Worm (Caenorhabditis elegans) whole organism, late embryonic: ENCODE measurements around the gene abch-1.
A peak's percentile ranks its signal among the peaks of the same experiment; 100 is the strongest.

Experiments used
- C08G9.2 ChIP-seq: sonication (generic microtip); optimal IDR thresholded peaks from 2 replicates; lab custom pipeline; 2016; ENCODE audit warnings: mild to moderate bottlenecking, missing genetic modification characterization, moderate library complexity, missing compliant biosample characterization
- ahr-1 ChIP-seq: sonication (generic microtip); optimal IDR thresholded peaks from 2 replicates; lab custom pipeline; 2016; ENCODE audit warnings: missing genetic modification characterization, missing compliant biosample characterization
- ama-1 ChIP-seq: fragments of 150-350 bp; optimal IDR thresholded peaks from 2 replicates; lab custom pipeline; 2014
- ceh-18 ChIP-seq: sonication (generic microtip); optimal IDR thresholded peaks from 2 replicates; lab custom pipeline; 2016; ENCODE audit warnings: missing genetic modification characterization, missing compliant biosample characterization
- ceh-2 ChIP-seq: sonication (generic microtip); optimal IDR thresholded peaks from 2 replicates; lab custom pipeline; 2016; ENCODE audit warnings: missing genotype, missing genetic modification characterization, missing compliant biosample characterization
- ceh-22 ChIP-seq: sonication (generic microtip); optimal IDR thresholded peaks from 2 replicates; lab custom pipeline; 2017; ENCODE audit warnings: missing biosample characterization, missing genetic modification characterization
- ceh-31 ChIP-seq: sonication (generic microtip); optimal IDR thresholded peaks from 2 replicates; lab custom pipeline; 2016; ENCODE audit warnings: missing genetic modification characterization, missing compliant biosample characterization
- ceh-34 ChIP-seq: sonication (generic microtip); optimal IDR thresholded peaks from 2 replicates; lab custom pipeline; 2016; ENCODE audit warnings: mild to moderate bottlenecking, missing genetic modification characterization, missing compliant biosample characterization
- ceh-45 ChIP-seq: fragments of 200-800 bp; sonication (Bioruptor generic); IDR thresholded peaks from 2 replicates; pipeline ENCODE4 v1.3.6; 2022; ENCODE audit warnings: missing genetic modification reagents, missing genetic modification characterization, missing compliant biosample characterization
- ceh-48 ChIP-seq: sonication (generic microtip); optimal IDR thresholded peaks from 2 replicates; lab custom pipeline; 2016; ENCODE audit warnings: missing genetic modification characterization, inconsistent platforms, missing compliant biosample characterization
- ceh-9 ChIP-seq: sonication (generic microtip); optimal IDR thresholded peaks from 2 replicates; lab custom pipeline; 2016; ENCODE audit warnings: mild to moderate bottlenecking, missing genetic modification characterization, inconsistent platforms, missing compliant biosample characterization
- che-1 ChIP-seq: sonication (generic microtip); optimal IDR thresholded peaks from 2 replicates; lab custom pipeline; 2016; ENCODE audit warnings: mild to moderate bottlenecking, missing genetic modification characterization, missing compliant biosample characterization
- dve-1 ChIP-seq: sonication (generic microtip); optimal IDR thresholded peaks from 2 replicates; lab custom pipeline; 2017; ENCODE audit warnings: antibody characterized with exemption, mild to moderate bottlenecking, missing genetic modification characterization, missing compliant biosample characterization
- fax-1 ChIP-seq: sonication (generic microtip); optimal IDR thresholded peaks from 2 replicates; lab custom pipeline; 2016; ENCODE audit warnings: missing genotype, missing genetic modification characterization, missing compliant biosample characterization
- fkh-10 ChIP-seq: fragments of 150-350 bp; optimal IDR thresholded peaks from 2 replicates; lab custom pipeline; 2014; ENCODE audit warnings: missing biosample characterization, missing genetic modification reagents, missing genetic modification characterization
- hlh-6 ChIP-seq: sonication (generic microtip); optimal IDR thresholded peaks from 2 replicates; lab custom pipeline; 2016; ENCODE audit warnings: missing genotype, missing genetic modification characterization, missing compliant biosample characterization
- hlh-8 ChIP-seq: sonication (generic microtip); optimal IDR thresholded peaks from 2 replicates; lab custom pipeline; 2016; ENCODE audit warnings: missing genotype, missing genetic modification characterization, missing compliant biosample characterization
- lin-11 ChIP-seq: fragments of 200-800 bp; sonication (Bioruptor generic); optimal IDR thresholded peaks from 2 replicates; lab custom pipeline; 2018; ENCODE audit warnings: mild to moderate bottlenecking, missing genetic modification characterization, missing compliant biosample characterization
- nfya-1 ChIP-seq: sonication (generic microtip); optimal IDR thresholded peaks from 2 replicates; lab custom pipeline; 2017; ENCODE audit warnings: missing genetic modification characterization, mild to moderate bottlenecking, missing compliant biosample characterization, antibody characterized with exemption, moderate library complexity
- pax-1 ChIP-seq: fragments of 150-350 bp; optimal IDR thresholded peaks from 2 replicates; lab custom pipeline; 2014; ENCODE audit warnings: missing biosample characterization, missing genetic modification characterization
- pha-4 ChIP-seq: fragments of 150-350 bp; optimal IDR thresholded peaks from 2 replicates; lab custom pipeline; 2018; ENCODE audit warnings: missing biosample characterization, missing genetic modification reagents, missing genetic modification characterization
- pqm-1 ChIP-seq: sonication (generic microtip); optimal IDR thresholded peaks from 2 replicates; lab custom pipeline; 2016; ENCODE audit warnings: missing genetic modification characterization, missing compliant biosample characterization
- ref-2 ChIP-seq: sonication (generic microtip); optimal IDR thresholded peaks from 2 replicates; lab custom pipeline; 2016; ENCODE audit warnings: missing genetic modification characterization, missing compliant biosample characterization
- rnt-1 ChIP-seq: sonication (generic microtip); optimal IDR thresholded peaks from 2 replicates; lab custom pipeline; 2016; ENCODE audit warnings: missing genetic modification characterization, missing compliant biosample characterization
- sdc-2 ChIP-seq: sonication (generic microtip); optimal IDR thresholded peaks from 2 replicates; lab custom pipeline; 2016; ENCODE audit warnings: missing genotype, missing genetic modification characterization, missing compliant biosample characterization
- syd-9 ChIP-seq: sonication (generic microtip); optimal IDR thresholded peaks from 2 replicates; lab custom pipeline; 2016; ENCODE audit warnings: mild to moderate bottlenecking, missing genetic modification characterization, moderate library complexity, missing compliant biosample characterization
- tbx-2 ChIP-seq: sonication (generic microtip); optimal IDR thresholded peaks from 2 replicates; lab custom pipeline; 2016; ENCODE audit warnings: missing genetic modification characterization, missing compliant biosample characterization
- unc-3 ChIP-seq, 2 experiments: fragments of 200-800 bp in 1 of 2; sonication (Bioruptor generic) in 1 of 2; sonication (generic microtip) in 1 of 2; conservative IDR thresholded peaks in 1 of 2; optimal IDR thresholded peaks in 1 of 2; 2 replicates each; pipeline versions ENCODE4 v1.3.6 to Lab custom; 2016 to 2022; ENCODE audit warnings: missing compliant biosample characterization in 2 of 2, missing genetic modification characterization in 2 of 2, missing genetic modification reagents in 1 of 2
- unc-42 ChIP-seq: sonication (generic microtip); optimal IDR thresholded peaks from 2 replicates; lab custom pipeline; 2016; ENCODE audit warnings: missing genotype, missing genetic modification characterization, missing compliant biosample characterization
- unc-55 ChIP-seq: sonication (generic microtip); optimal IDR thresholded peaks from 2 replicates; lab custom pipeline; 2017; ENCODE audit warnings: missing biosample characterization, missing genetic modification reagents, missing genetic modification characterization
- unc-86 ChIP-seq: sonication (generic microtip); optimal IDR thresholded peaks from 2 replicates; lab custom pipeline; 2016; ENCODE audit warnings: missing genetic modification characterization, missing compliant biosample characterization

abch-1 gene

DNA sequence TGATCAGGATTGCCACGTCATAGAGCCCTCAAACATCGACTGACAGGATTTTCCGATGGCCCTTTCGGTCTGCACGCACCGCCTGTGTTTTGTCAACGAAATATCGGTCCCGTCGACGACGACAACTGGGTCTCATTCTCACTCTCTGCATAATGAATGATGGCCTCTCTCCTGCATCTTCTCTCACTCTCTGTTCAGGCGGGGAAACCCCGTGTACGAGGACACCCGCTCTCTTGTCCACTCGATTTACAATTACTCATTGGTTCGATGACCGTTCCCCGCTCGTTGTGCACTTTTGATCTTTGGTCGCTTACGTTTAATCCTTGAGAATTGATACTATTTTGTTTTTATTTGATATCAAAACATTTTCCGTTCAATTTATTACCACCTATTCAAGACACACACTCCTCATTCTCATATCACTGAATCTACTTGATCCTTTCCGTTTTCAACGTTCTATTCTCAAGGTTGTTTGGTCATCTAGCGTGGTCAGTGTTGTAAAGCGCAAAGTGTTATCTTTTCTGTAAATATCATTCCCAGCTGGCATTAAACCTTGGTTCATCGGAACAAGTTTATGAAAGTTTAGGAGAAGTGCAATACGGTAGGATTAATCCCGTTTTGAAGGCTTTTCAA lies 8.7 kb downstream of the abch-1 start:
- TF ChIP-seq ceh-34 (peak; percentile 32), unc-55 (GFP tag; lab: Kevin White, UChicago) (peak; percentile 74), unc-3 (GFP tag; conservative IDR thresholded peaks at IDR 0.05; lab: Robert Waterston, UW) (no peak), unc-3 (tag; optimal IDR thresholded peaks at IDR 0.05; lab: Kevin White, UChicago) (no peak), rnt-1 (peak; percentile 18), pha-4 (tag; lab: Kevin White, UChicago) (no peak), sdc-2 (tag; lab: Kevin White, UChicago) (peak; percentile 30), nfya-1 (tag; lab: Kevin White, UChicago) (peak; percentile 21), hlh-8 (tag; lab: Kevin White, UChicago) (peak; percentile 1), pax-1 (no peak), tbx-2 (tag; lab: Kevin White, UChicago) (peak; percentile 72), ceh-31 (tag; lab: Kevin White, UChicago) (peak; percentile 57), ref-2 (tag; lab: Kevin White, UChicago) (peak; percentile 39)

DNA sequence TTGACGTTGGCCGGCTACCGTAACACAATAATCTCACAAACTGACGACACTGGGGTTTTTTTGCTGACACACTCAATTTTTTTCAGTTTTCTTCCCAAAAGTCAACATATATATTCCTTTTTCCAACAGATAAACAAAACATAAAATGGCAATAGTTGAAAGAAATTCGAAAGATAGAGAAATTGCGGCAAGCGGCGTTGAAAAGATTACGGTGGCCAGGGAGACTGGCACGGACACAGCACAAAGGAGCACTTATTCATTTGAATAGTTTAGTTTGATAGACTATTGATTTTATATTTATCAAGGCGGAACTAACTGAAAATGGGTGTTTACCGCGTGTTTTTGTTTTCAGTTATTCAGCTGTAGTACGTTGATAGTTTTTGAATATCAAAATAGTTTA lies 10.1 kb downstream of the abch-1 start, which contains the start of gene toe-2:
toe-2 (minus strand) TSS at position 70 of the 400 bp plus-strand sequence.
- no peak for TF ChIP-seq pha-4 (tag; lab: Kevin White, UChicago)
- TF ChIP-seq unc-86: no peak
- no peak for TF ChIP-seq ceh-45
- no peak for TF ChIP-seq ceh-9
- TF ChIP-seq unc-3 (GFP tag; conservative IDR thresholded peaks at IDR 0.05; lab: Robert Waterston, UW): no peak
- no peak for TF ChIP-seq unc-3 (tag; optimal IDR thresholded peaks at IDR 0.05; lab: Kevin White, UChicago)

DNA sequence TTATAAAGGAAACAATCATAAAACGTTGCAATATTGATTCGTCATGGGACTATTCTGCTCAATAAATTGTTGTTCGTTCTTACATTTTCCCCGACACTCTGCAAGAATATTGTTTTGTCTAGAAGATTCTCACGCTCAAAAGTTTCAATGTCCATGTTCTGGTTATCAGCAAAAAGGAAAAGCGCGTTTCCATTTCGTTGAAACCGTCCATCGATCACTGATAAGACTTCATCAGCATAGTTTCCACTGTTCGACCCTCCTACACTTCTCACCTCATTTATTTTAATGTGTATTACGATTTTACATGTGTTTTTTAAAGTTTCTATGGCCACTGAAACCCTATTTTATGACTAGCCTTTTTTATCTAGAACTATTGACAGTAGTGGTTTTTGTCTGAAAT lies 11.3 kb downstream of the abch-1 start:
- TF ChIP-seq ceh-18: no peak
- TF ChIP-seq fkh-10 (GFP tag; lab: Kevin White, UChicago): no peak
- TF ChIP-seq unc-55 (GFP tag; lab: Kevin White, UChicago): no peak
- no peak for TF ChIP-seq ceh-48
- no peak for TF ChIP-seq che-1 (tag; lab: Kevin White, UChicago)
- TF ChIP-seq syd-9 (tag; lab: Kevin White, UChicago): no peak
- no peak for TF ChIP-seq ceh-31 (tag; lab: Kevin White, UChicago)
- no peak for TF ChIP-seq pqm-1 (tag; lab: Kevin White, UChicago)
- no peak for TF ChIP-seq sdc-2 (tag; lab: Kevin White, UChicago)
- no peak for TF ChIP-seq ahr-1 (tag; lab: Kevin White, UChicago)
- no peak for TF ChIP-seq fax-1 (tag; lab: Kevin White, UChicago)
- no peak for TF ChIP-seq pha-4 (tag; lab: Kevin White, UChicago)
- no peak for TF ChIP-seq ceh-45

DNA sequence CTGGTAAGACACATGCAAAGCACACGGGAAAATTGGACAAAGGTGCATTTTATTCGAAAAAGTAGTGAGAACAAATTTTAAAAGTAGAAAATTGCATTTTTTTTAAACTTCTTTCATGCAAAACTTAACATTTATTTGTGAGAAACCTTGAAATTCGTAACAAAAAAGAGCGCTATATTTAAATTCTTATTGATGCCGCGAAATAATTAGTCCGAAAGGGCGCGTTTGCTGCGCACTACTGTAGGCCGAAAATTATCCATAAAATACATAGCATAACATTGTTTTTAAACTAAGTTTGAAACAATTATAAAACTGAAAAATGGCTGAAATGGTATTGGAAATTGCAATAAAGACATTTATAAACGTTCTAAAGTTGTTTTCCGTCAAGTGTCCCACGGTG lies 11.7 kb downstream of the abch-1 start:
- no peak for TF ChIP-seq ceh-22 (tag; lab: Kevin White, UChicago)
- TF ChIP-seq ama-1 (lab: Kevin White, UChicago): no peak
- TF ChIP-seq C08G9.2 (tag; lab: Kevin White, UChicago): no peak
- no peak for TF ChIP-seq syd-9 (tag; lab: Kevin White, UChicago)
- no peak for TF ChIP-seq unc-42
- TF ChIP-seq ref-2 (tag; lab: Kevin White, UChicago): no peak
- TF ChIP-seq dve-1 (tag; lab: Kevin White, UChicago): no peak
- no peak for TF ChIP-seq hlh-6
- TF ChIP-seq fkh-10 (GFP tag; lab: Kevin White, UChicago): no peak
- TF ChIP-seq ceh-2 (tag; lab: Kevin White, UChicago): no peak

DNA sequence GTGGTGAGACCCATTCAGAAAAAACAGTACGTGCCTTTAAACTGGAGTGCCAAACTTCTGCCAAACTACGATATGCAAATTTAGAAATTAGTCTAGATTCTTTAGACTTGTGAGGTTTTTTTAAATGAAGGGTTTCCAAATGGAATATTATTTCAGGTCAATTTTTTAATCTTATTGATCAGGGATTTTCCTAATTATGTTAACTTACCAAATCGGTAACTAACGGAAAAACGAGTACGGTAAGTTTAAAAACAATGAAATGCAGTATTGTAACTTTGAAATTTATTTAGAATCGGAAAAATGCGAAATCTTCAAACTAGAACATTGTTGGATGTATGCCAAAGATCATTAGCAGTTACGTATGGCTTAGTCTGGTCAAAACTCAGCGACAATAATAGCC lies 15.2 kb downstream of the abch-1 start, which contains the start of gene C56E6.7:
C56E6.7 (plus strand) TSS at position 301 of the 400 bp plus-strand sequence.
- no peak for TF ChIP-seq ceh-2 (tag; lab: Kevin White, UChicago)
- no peak for TF ChIP-seq rnt-1
- no peak for TF ChIP-seq lin-11 (tag; lab: Kevin White, UChicago)
